Worm (Caenorhabditis elegans) whole organism, L2 larva: ENCODE results near the gene arx-3.
A peak's percentile ranks its signal among the peaks of the same experiment; 100 is the strongest.

Source experiments
- aly-2 ChIP-seq: fragments of 150-350 bp; optimal IDR thresholded peaks from 2 replicates; lab custom pipeline; 2014; ENCODE audit warnings: missing biosample characterization, missing genetic modification characterization
- ceh-16 ChIP-seq: fragments of 150-350 bp; optimal IDR thresholded peaks from 2 replicates; lab custom pipeline; 2014; ENCODE audit warnings: missing biosample characterization, missing genetic modification characterization
- egl-27 ChIP-seq: sonication (generic microtip); optimal IDR thresholded peaks from 3 replicates; lab custom pipeline; 2017; ENCODE audit warnings: missing biosample characterization, missing genetic modification reagents, missing genetic modification characterization
- elt-3 ChIP-seq: sonication (generic microtip); optimal IDR thresholded peaks from 2 replicates; lab custom pipeline; 2017; ENCODE audit warnings: missing biosample characterization, missing genetic modification characterization
- nhr-12 ChIP-seq: fragments of 150-350 bp; optimal IDR thresholded peaks from 2 replicates; lab custom pipeline; 2014; ENCODE audit warnings: missing biosample characterization, missing genetic modification characterization
- nhr-129 ChIP-seq: fragments of 150-350 bp; optimal IDR thresholded peaks from 2 replicates; lab custom pipeline; 2014; ENCODE audit warnings: missing biosample characterization, missing genetic modification characterization
- nhr-25 ChIP-seq: fragments of 150-350 bp; sonication (generic microtip); optimal IDR thresholded peaks from 3 replicates; lab custom pipeline; 2014; ENCODE audit warnings: missing biosample characterization, missing genetic modification characterization
- sma-9 ChIP-seq, 2 experiments: fragments of 150-350 bp in 1 of 2; sonication (generic microtip) in 1 of 2; optimal IDR thresholded peaks; 2 replicates each; lab custom pipeline; 2014 to 2016; ENCODE audit warnings: missing genetic modification characterization in 2 of 2, mild to moderate bottlenecking in 1 of 2, missing biosample characterization in 1 of 2, missing compliant biosample characterization in 1 of 2, missing genetic modification reagents in 1 of 2, moderate library complexity in 1 of 2
- unc-39 ChIP-seq: fragments of 150-350 bp; optimal IDR thresholded peaks from 2 replicates; lab custom pipeline; 2014; ENCODE audit warnings: missing biosample characterization, missing genetic modification characterization
- unc-62 ChIP-seq: fragments of 150-350 bp; optimal IDR thresholded peaks from 2 replicates; lab custom pipeline; 2014; ENCODE audit warnings: missing biosample characterization, missing genetic modification reagents, missing genetic modification characterization
- zag-1 ChIP-seq: fragments of 150-350 bp; optimal IDR thresholded peaks from 2 replicates; lab custom pipeline; 2014; ENCODE audit warnings: missing biosample characterization, missing genetic modification characterization

ce11 chrIII:12003264-12003663 is 55.0 kb downstream of the arx-3 start:
- TF ChIP-seq aly-2 (tag; lab: Kevin White, UChicago) (no peak), sma-9 (GFP tag; optimal IDR thresholded peaks at IDR 0.05; lab: Kevin White, UChicago) (peak; percentile 87), sma-9 (tag; optimal IDR thresholded peaks at IDR 0.05; lab: Kevin White, UChicago) (no peak), ceh-16 (no peak), egl-27 (tag; lab: Kevin White, UChicago) (peak; percentile 41), unc-39 (tag; lab: Kevin White, UChicago) (no peak), zag-1 (no peak), nhr-12 (tag; lab: Kevin White, UChicago) (no peak), nhr-25 (peak; percentile 42), nhr-129 (peak; percentile 63), unc-62 (no peak), elt-3 (tag; lab: Kevin White, UChicago) (no peak)
